Fruit fly (Drosophila melanogaster) whole organism, embryonic: ENCODE measurements around the gene Cyt-c1.

Experiments used
- Atf3 ChIP-seq: fragments of 200-800 bp; sonication (Bioruptor generic); optimal IDR thresholded peaks from 3 replicates; lab custom pipeline; 2016; ENCODE audit warnings: missing biosample characterization, missing genetic modification characterization
- CG11560 ChIP-seq: fragments of 200-800 bp; sonication (Bioruptor generic); IDR thresholded peaks from 3 replicates; pipeline ENCODE4 v1.3.6; 2022; ENCODE audit warnings: missing biosample characterization, missing genetic modification characterization
- CG11696 ChIP-seq: fragments of 200-800 bp; sonication (Bioruptor generic); IDR thresholded peaks from 2 replicates; pipeline ENCODE4 v1.3.6; 2022; ENCODE audit warnings: missing biosample characterization, missing genetic modification characterization
- CG12104 ChIP-seq: fragments of 200-800 bp; sonication (Bioruptor generic); optimal IDR thresholded peaks from 3 replicates; lab custom pipeline; 2016; ENCODE audit warnings: missing biosample characterization, missing genetic modification characterization
- CG13287 ChIP-seq: fragments of 200-800 bp; sonication (Bioruptor generic); IDR thresholded peaks from 2 replicates; pipeline ENCODE4 v1.3.6; 2022; ENCODE audit warnings: missing biosample characterization, missing genetic modification characterization; ENCODE audit not compliant: partially characterized antibody
- CG13894 ChIP-seq: fragments of 200-800 bp; sonication (Bioruptor generic); optimal IDR thresholded peaks from 3 replicates; lab custom pipeline; 2018; ENCODE audit warnings: missing biosample characterization, mild to moderate bottlenecking, missing genetic modification characterization, moderate library complexity
- CG15479 ChIP-seq: fragments of 200-800 bp; sonication (Bioruptor generic); optimal IDR thresholded peaks from 3 replicates; lab custom pipeline; 2019; ENCODE audit warnings: missing biosample characterization, mild to moderate bottlenecking, missing genetic modification characterization, moderate library complexity
- CG15514 ChIP-seq: fragments of 200-800 bp; sonication (Bioruptor generic); optimal IDR thresholded peaks from 3 replicates; lab custom pipeline; 2017; ENCODE audit warnings: missing biosample characterization, missing genetic modification characterization, mild to moderate bottlenecking, moderate library complexity, missing genetic modification reagents
- CG1647 ChIP-seq: fragments of 200-800 bp; sonication (Bioruptor generic); optimal IDR thresholded peaks from 3 replicates; lab custom pipeline; 2016; ENCODE audit warnings: missing biosample characterization, missing genetic modification characterization
- CG17361 ChIP-seq: fragments of 200-800 bp; sonication (Bioruptor generic); IDR thresholded peaks from 3 replicates; pipeline ENCODE4 v1.3.6; 2022; ENCODE audit warnings: missing biosample characterization, missing genetic modification characterization
- CG17829 ChIP-seq: fragments of 200-800 bp; optimal IDR thresholded peaks from 2 replicates; lab custom pipeline; 2019; ENCODE audit warnings: missing biosample characterization, mild to moderate bottlenecking, missing genetic modification characterization, moderate library complexity
- CG18476 ChIP-seq: fragments of 200-800 bp; sonication (Bioruptor generic); optimal IDR thresholded peaks from 2 replicates; lab custom pipeline; 2016; ENCODE audit warnings: missing biosample characterization, mild to moderate bottlenecking, missing genetic modification characterization
- CG18599 ChIP-seq: fragments of 200-800 bp; sonication (Bioruptor generic); optimal IDR thresholded peaks from 3 replicates; lab custom pipeline; 2017; ENCODE audit warnings: missing biosample characterization, missing genetic modification characterization, mild to moderate bottlenecking, moderate library complexity, missing genetic modification reagents
- CG2889 ChIP-seq: fragments of 200-800 bp; sonication (Bioruptor generic); IDR thresholded peaks from 3 replicates; pipeline ENCODE4 v1.3.6; 2022; ENCODE audit warnings: missing biosample characterization, missing genetic modification characterization
- CG3726 ChIP-seq: fragments of 200-800 bp; sonication (Bioruptor generic); IDR thresholded peaks from 3 replicates; pipeline ENCODE4, ENCODE4 v1.3.6; 2022; ENCODE audit warnings: missing biosample characterization, missing genetic modification characterization
- CG6654 ChIP-seq: fragments of 200-800 bp; sonication (Bioruptor generic); optimal IDR thresholded peaks from 2 replicates; lab custom pipeline; 2017; ENCODE audit warnings: missing biosample characterization, mild to moderate bottlenecking, missing genetic modification characterization
- CG9727 ChIP-seq: fragments of 200-800 bp; sonication (Bioruptor generic); optimal IDR thresholded peaks from 3 replicates; lab custom pipeline; 2017; ENCODE audit warnings: missing biosample characterization, mild to moderate bottlenecking, missing genetic modification characterization
- CTCF ChIP-seq: fragments of 200-800 bp; sonication (Bioruptor generic); optimal IDR thresholded peaks from 2 replicates; lab custom pipeline; 2017; ENCODE audit warnings: missing biosample characterization, mild to moderate bottlenecking, missing genetic modification characterization, moderate library complexity
- Dfd ChIP-seq, 2 experiments: fragments of >200 bp; optimal IDR thresholded peaks; 2 replicates each; lab custom pipeline; 2017; ENCODE audit warnings: missing biosample characterization in 2 of 2, missing genetic modification characterization in 2 of 2
- HHEX ChIP-seq: fragments of 200-800 bp; sonication (Bioruptor generic); optimal IDR thresholded peaks from 3 replicates; lab custom pipeline; 2017; ENCODE audit warnings: missing biosample characterization, mild to moderate bottlenecking, missing genetic modification characterization, missing genetic modification reagents
- MBD-R2 ChIP-seq: fragments of 200-800 bp; sonication (Bioruptor generic); IDR thresholded peaks from 2 replicates; pipeline ENCODE4 v1.3.6; 2022; ENCODE audit warnings: missing biosample characterization, missing genetic modification characterization
- Myb ChIP-seq: fragments of 200-800 bp; sonication (Bioruptor generic); optimal IDR thresholded peaks from 2 replicates; lab custom pipeline; 2016; ENCODE audit warnings: missing biosample characterization, missing genetic modification characterization
- PHDP ChIP-seq: fragments of 200-800 bp; sonication (Bioruptor generic); optimal IDR thresholded peaks from 3 replicates; lab custom pipeline; 2018; ENCODE audit warnings: missing biosample characterization, mild to moderate bottlenecking, missing genetic modification characterization, moderate library complexity
- Trl ChIP-seq, 3 experiments: fragments of >200 bp in 2 of 3; fragments of 200-800 bp in 1 of 3; sonication (Bioruptor generic) in 1 of 3; optimal IDR thresholded peaks; 2 replicates in 1 of 3; 3 replicates in 2 of 3; lab custom pipeline; 2016 to 2017; ENCODE audit warnings: missing biosample characterization in 1 of 3, missing genetic modification characterization in 1 of 3
- ap ChIP-seq: fragments of 200-800 bp; sonication (Bioruptor generic); IDR thresholded peaks from 2 replicates; pipeline ENCODE4 v1.3.6; 2022; ENCODE audit warnings: missing biosample characterization, missing genetic modification characterization
- ara ChIP-seq: fragments of 200-800 bp; sonication (Bioruptor generic); IDR thresholded peaks from 2 replicates; pipeline ENCODE4 v1.3.6; 2022; ENCODE audit warnings: missing biosample characterization, missing genetic modification characterization
- ato ChIP-seq: fragments of 200-800 bp; sonication (Bioruptor generic); IDR thresholded peaks from 2 replicates; pipeline ENCODE4 v1.3.6; 2022; ENCODE audit warnings: missing biosample characterization, missing genetic modification characterization; ENCODE audit not compliant: partially characterized antibody
- bbx ChIP-seq: fragments of 200-800 bp; sonication (Bioruptor generic); IDR thresholded peaks from 2 replicates; pipeline ENCODE4 v1.3.6; 2022; ENCODE audit warnings: missing biosample characterization, missing genetic modification characterization; ENCODE audit not compliant: partially characterized antibody
- br ChIP-seq: fragments of >200 bp; optimal IDR thresholded peaks from 2 replicates; lab custom pipeline; 2017
- cg ChIP-seq: fragments of 200-800 bp; sonication (Bioruptor generic); optimal IDR thresholded peaks from 3 replicates; lab custom pipeline; 2019; ENCODE audit warnings: missing biosample characterization, mild to moderate bottlenecking, missing genetic modification characterization, moderate library complexity
- dysf ChIP-seq: fragments of 200-800 bp; sonication (Bioruptor generic); IDR thresholded peaks from 3 replicates; pipeline ENCODE4 v1.3.6; 2022; ENCODE audit warnings: missing biosample characterization, missing genetic modification characterization
- fd3F ChIP-seq: fragments of 200-800 bp; sonication (Bioruptor generic); optimal IDR thresholded peaks from 2 replicates; lab custom pipeline; 2018; ENCODE audit warnings: missing biosample characterization, mild to moderate bottlenecking, missing genetic modification characterization, moderate library complexity
- gcm ChIP-seq: fragments of 200-800 bp; sonication (Bioruptor generic); optimal IDR thresholded peaks from 2 replicates; lab custom pipeline; 2019; ENCODE audit warnings: missing biosample characterization, mild to moderate bottlenecking, missing genetic modification characterization, moderate library complexity
- lab ChIP-seq: fragments of 200-800 bp; sonication (Bioruptor generic); optimal IDR thresholded peaks from 3 replicates; lab custom pipeline; 2017; ENCODE audit warnings: missing biosample characterization, missing genetic modification characterization, mild to moderate bottlenecking, moderate library complexity, missing genetic modification reagents
- pan ChIP-seq, 4 experiments: fragments of >200 bp in 3 of 4; fragments of 200-800 bp in 1 of 4; sonication (Bioruptor generic) in 1 of 4; optimal IDR thresholded peaks in 3 of 4; IDR thresholded peaks in 1 of 4; 2 replicates each; pipeline versions ENCODE4 v1.3.6 to Lab custom; 2017 to 2022; ENCODE audit warnings: missing biosample characterization in 2 of 4, missing genetic modification characterization in 2 of 4, mixed read lengths in 1 of 4
- pfk ChIP-seq: fragments of 200-800 bp; sonication (Bioruptor generic); optimal IDR thresholded peaks from 2 replicates; lab custom pipeline; 2018; ENCODE audit warnings: missing biosample characterization, mild to moderate bottlenecking, missing genetic modification characterization, moderate library complexity
- ro ChIP-seq: fragments of 200-800 bp; sonication (Bioruptor generic); IDR thresholded peaks from 2 replicates; pipeline ENCODE4 v1.3.6; 2022; ENCODE audit warnings: missing biosample characterization, missing genetic modification characterization
- sc ChIP-seq, 3 experiments: fragments of >200 bp in 2 of 3; fragments of 200-800 bp in 1 of 3; sonication (Bioruptor generic) in 1 of 3; optimal IDR thresholded peaks; 2 replicates in 2 of 3; 3 replicates in 1 of 3; lab custom pipeline; 2017; ENCODE audit warnings: mild to moderate bottlenecking in 1 of 3, missing biosample characterization in 1 of 3, missing genetic modification characterization in 1 of 3, missing genetic modification reagents in 1 of 3
- sens ChIP-seq: fragments of 200-800 bp; sonication (Bioruptor generic); peaks from one replicate; lab custom pipeline; 2016; ENCODE audit warnings: missing biosample characterization, missing genetic modification characterization
- sens-2 ChIP-seq: fragments of 200-800 bp; sonication (Bioruptor generic); IDR thresholded peaks from 2 replicates; pipeline ENCODE4 v1.3.6; 2022; ENCODE audit warnings: missing biosample characterization, missing genetic modification characterization
- seq ChIP-seq: fragments of 200-800 bp; sonication (Bioruptor generic); IDR thresholded peaks from 2 replicates; pipeline ENCODE4 v1.3.6; 2022; ENCODE audit warnings: missing biosample characterization, missing genetic modification characterization
- sima ChIP-seq: fragments of 200-800 bp; sonication (Bioruptor generic); optimal IDR thresholded peaks from 2 replicates; lab custom pipeline; 2016; ENCODE audit warnings: missing biosample characterization, missing genetic modification characterization
- sna ChIP-seq: fragments of 200-800 bp; sonication (Bioruptor generic); IDR thresholded peaks from 2 replicates; pipeline ENCODE4 v1.3.6; 2022; ENCODE audit warnings: missing biosample characterization, missing genetic modification characterization; ENCODE audit not compliant: partially characterized antibody
- ssp ChIP-seq: fragments of 200-800 bp; sonication (Bioruptor generic); IDR thresholded peaks from 2 replicates; pipeline ENCODE4 v1.3.6; 2022; ENCODE audit warnings: missing biosample characterization, missing genetic modification characterization
- ttk ChIP-seq: fragments of 200-800 bp; sonication (Bioruptor generic); IDR thresholded peaks from 2 replicates; pipeline ENCODE4 v2.1.2; 2022; ENCODE audit warnings: missing biosample characterization, missing genetic modification characterization
- tx ChIP-seq: fragments of 200-800 bp; sonication (Bioruptor generic); optimal IDR thresholded peaks from 2 replicates; lab custom pipeline; 2016; ENCODE audit warnings: missing biosample characterization, missing genetic modification characterization

The Cyt-c1 gene

DNA sequence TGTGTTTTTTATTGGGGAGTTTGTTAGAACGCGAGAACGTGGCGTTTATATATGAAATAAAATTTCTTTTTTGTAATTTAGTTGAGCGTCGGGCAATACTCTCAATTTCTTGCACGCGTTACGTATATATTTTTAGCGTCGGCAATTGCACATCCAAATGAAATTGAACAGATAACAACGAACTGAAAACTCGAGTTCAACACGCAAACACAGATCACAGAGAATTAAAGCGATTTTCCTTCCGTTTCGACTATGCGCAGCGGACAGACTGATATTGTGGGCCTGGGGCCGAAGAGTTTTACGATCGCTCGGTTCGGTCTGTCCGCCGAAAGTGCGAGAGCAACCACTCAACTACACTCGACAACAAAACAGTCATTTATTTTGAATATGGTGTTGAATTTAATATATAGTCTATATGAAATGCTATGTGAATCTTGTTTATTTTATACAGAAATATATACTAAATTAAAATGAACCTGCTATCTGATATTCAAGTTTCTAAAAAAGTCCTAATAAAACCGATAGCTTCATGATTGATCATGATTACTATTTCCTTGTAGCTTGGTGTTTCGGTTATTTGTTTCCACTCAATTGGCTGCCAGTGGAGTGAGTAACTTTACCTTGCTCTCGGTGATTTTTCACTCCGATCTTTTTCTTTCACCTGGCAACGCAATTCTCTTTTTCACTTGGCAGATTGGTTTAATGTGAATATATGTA is 4.8 kb upstream of the Cyt-c1 start, which contains the start of gene CG46456 (continued):
- TF ChIP-seq gcm, result peak; percentile 98
- TF ChIP-seq MBD-R2 (GFP tag; lab: Robert Waterston, UW), result peak; percentile 68; the same call in 1 of the 2 replicates
- peak; percentile 94 for TF ChIP-seq CG17361 (GFP tag; lab: Robert Waterston, UW)
- peak; percentile 98 for TF ChIP-seq PHDP (tag; lab: Kevin White, UChicago)
- TF ChIP-seq CG18476, result peak; percentile 82
- peak; percentile 45 for TF ChIP-seq pfk (GFP tag; lab: Kevin White, UChicago)
- peak; percentile 45; the same call in 1 of the 2 replicates for TF ChIP-seq ro
- TF ChIP-seq ttk, result peak; percentile 83; the same call in 1 of the 2 replicates
- TF ChIP-seq ap (GFP tag; lab: Robert Waterston, UW), result peak; percentile 84
- TF ChIP-seq CG6654 (GFP tag; lab: Kevin White, UChicago), result peak; percentile 73
- no peak for TF ChIP-seq sc (optimal IDR thresholded peaks at IDR 0.05; lab: Kevin White, UChicago)
- TF ChIP-seq sc (GFP tag; optimal IDR thresholded peaks at IDR 0.05; lab: Kevin White, UChicago), result peak; percentile 85
- TF ChIP-seq pan (optimal IDR thresholded peaks at IDR 0.05; lab: Kevin White, UChicago), result no peak
- peak in 1 of 2 experiments; percentile 95 for TF ChIP-seq pan (GFP tag; optimal IDR thresholded peaks at IDR 0.05 in 1 of 2, IDR thresholded peaks at IDR 0.05 in 1 of 2)
- peak; percentile 98 for TF ChIP-seq lab
- peak; percentile 14 to 57 for TF ChIP-seq Trl (optimal IDR thresholded peaks at IDR 0.05; lab: Kevin White, UChicago)
- TF ChIP-seq Trl (GFP tag; optimal IDR thresholded peaks at IDR 0.05; lab: Kevin White, UChicago), result peak; percentile 52
- peak; percentile 66; the same call in 2 of the 3 replicates for TF ChIP-seq CG11560
- TF ChIP-seq ara (GFP tag; lab: Robert Waterston, UW), result peak; percentile 91
- TF ChIP-seq CG3726 (GFP tag; lab: Robert Waterston, UW), result peak; percentile 82; the same call in 1 of the 3 replicates
- TF ChIP-seq CG13894, result peak; percentile 96
- no peak for TF ChIP-seq Myb (GFP tag; lab: Kevin White, UChicago)
- peak; percentile 98 for TF ChIP-seq CG2889 (GFP tag; lab: Robert Waterston, UW)
- TF ChIP-seq sens-2 (GFP tag; lab: Robert Waterston, UW), result peak; percentile 77
- peak; percentile 77 for TF ChIP-seq ssp (GFP tag; lab: Robert Waterston, UW)
- TF ChIP-seq ato, result no peak

DNA sequence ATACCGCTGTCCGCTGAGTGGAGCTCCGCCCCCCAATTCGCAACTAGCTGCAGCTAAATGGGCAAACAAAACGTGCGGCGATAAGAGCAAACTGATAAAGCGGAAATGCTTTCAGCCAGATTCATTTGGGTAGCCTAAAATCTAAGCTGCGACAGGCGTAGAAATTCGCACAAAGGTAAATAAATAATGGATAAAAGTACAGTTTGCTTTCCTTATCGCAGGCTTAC is 4.3 kb upstream of the Cyt-c1 start, which contains the start of gene lama:
lama (minus strand) TSS at position 101 of the 227 bp plus-strand sequence.
- TF ChIP-seq CTCF (GFP tag; lab: Kevin White, UChicago) (no peak), CG11696 (GFP tag; lab: Robert Waterston, UW) (no peak), seq (GFP tag; lab: Robert Waterston, UW) (no peak), CG9727 (GFP tag; lab: Kevin White, UChicago) (no peak), cg (no peak), CG1647 (GFP tag; lab: Kevin White, UChicago) (no peak), sens (GFP tag; lab: Kevin White, UChicago) (no peak), CG12104 (no peak), CG3726 (GFP tag; lab: Robert Waterston, UW) (no peak), Dfd (GFP tag; optimal IDR thresholded peaks at IDR 0.05; lab: Kevin White, UChicago) (no peak), sens-2 (GFP tag; lab: Robert Waterston, UW) (no peak), Atf3 (no peak), sima (GFP tag; lab: Kevin White, UChicago) (no peak)

DNA sequence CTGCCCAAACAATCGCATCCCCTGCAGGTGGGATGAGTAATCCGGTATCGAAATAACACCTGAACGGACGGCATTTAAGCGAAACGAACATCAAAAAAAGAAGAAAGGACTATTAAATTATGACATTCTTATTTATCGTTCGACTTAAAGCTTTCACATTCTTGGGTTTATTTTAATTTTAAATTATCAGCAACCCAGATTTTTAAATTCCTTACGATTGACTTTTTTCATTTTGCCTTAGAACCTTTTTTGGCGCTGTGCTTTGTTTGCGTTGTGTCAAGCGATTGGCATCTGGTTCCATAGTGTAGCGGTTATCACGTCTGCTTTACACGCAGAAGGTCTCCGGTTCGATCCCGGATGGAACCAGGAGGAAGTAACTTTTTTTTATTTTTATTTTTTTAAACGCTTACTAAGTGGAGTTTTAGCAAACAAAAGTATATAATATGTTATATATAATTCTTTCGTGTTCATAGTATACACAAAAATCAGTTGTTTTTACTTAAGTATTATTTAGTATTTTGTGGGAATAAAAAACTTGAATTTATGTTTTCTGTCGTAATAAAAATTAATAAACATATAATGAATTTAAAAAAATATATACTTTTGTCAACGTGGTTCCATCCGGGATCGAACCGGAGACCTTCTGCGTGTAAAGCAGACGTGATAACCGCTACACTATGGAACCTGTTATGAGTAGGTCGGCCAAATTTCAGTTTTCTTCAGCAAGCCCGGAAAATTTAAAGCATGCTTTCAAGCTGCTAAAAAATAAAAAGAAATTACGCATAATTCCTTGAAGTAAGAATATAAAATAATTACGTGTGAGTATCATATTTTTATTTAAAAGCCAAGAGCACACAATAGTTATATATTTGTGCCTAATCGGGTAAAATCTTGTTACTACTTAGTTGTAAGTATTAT is 3.7 kb upstream of the Cyt-c1 start:
- TF ChIP-seq CG15514 (GFP tag; lab: Kevin White, UChicago) (no peak), HHEX (no peak), CG17829 (tag; lab: Kevin White, UChicago) (no peak), bbx (peak; percentile 74), tx (GFP tag; lab: Kevin White, UChicago) (no peak), CG13287 (GFP tag; lab: Robert Waterston, UW) (peak; percentile 6; the same call in 1 of the 2 replicates), dysf (GFP tag; lab: Robert Waterston, UW) (no peak), br (no peak), fd3F (no peak), CG18599 (GFP tag; lab: Kevin White, UChicago) (no peak), sna (peak; percentile 59; the same call in 1 of the 2 replicates), CG15479 (GFP tag; lab: Kevin White, UChicago) (no peak)
